Fruit fly (Drosophila melanogaster): Measurements from ENCODE around the gene CG13398.

CG13398 gene

dm6 chr2L:8424662-8425208, 9.7 kb upstream of the CG13398 start (continued):
- no peak for TF ChIP-seq sug (tag; optimal IDR thresholded peaks at IDR 0.05)
- no peak for TF ChIP-seq Dip2 (GFP tag; IDR thresholded peaks at IDR 0.05)
- no peak for TF ChIP-seq H15 (GFP tag; IDR thresholded peaks at IDR 0.05)
- peak; percentile 39 for TF ChIP-seq sd (tag; optimal IDR thresholded peaks at IDR 0.05)
- no peak for TF ChIP-seq nau (GFP tag; optimal IDR thresholded peaks at IDR 0.05)
- TF ChIP-seq so (GFP tag; IDR thresholded peaks at IDR 0.05) = no peak
- TF ChIP-seq CG3995 (GFP tag; optimal IDR thresholded peaks at IDR 0.05) = no peak
- TF ChIP-seq CG4617 (GFP tag; optimal IDR thresholded peaks at IDR 0.05; ENCODE audit: borderline replicate concordance) = no peak
- no peak for TF ChIP-seq CG9932 (GFP tag; IDR thresholded peaks at IDR 0.05)
- TF ChIP-seq gem (tag; optimal IDR thresholded peaks at IDR 0.05) = no peak
- no peak for TF ChIP-seq E2f2 (GFP tag; IDR thresholded peaks at IDR 0.05)
- no peak for TF ChIP-seq Sox100B (GFP tag; optimal IDR thresholded peaks at IDR 0.05)
- peak; percentile 78 for TF ChIP-seq ewg (GFP tag; optimal IDR thresholded peaks at IDR 0.05)
- TF ChIP-seq CG31224 (GFP tag; IDR thresholded peaks at IDR 0.05) = no peak
- no peak for TF ChIP-seq Tbp (GFP tag; optimal IDR thresholded peaks at IDR 0.05)
- TF ChIP-seq h (optimal IDR thresholded peaks at IDR 0.05) = no peak
- no peak for TF ChIP-seq H2.0 (GFP tag; IDR thresholded peaks at IDR 0.05)
- peak; percentile 55 for TF ChIP-seq nerfin-1 (tag; optimal IDR thresholded peaks at IDR 0.05)
- TF ChIP-seq lola (GFP tag; optimal IDR thresholded peaks at IDR 0.05) = no peak
- no peak for TF ChIP-seq CG9876 (GFP tag; optimal IDR thresholded peaks at IDR 0.05)
- no peak for TF ChIP-seq ind (GFP tag; optimal IDR thresholded peaks at IDR 0.05)
- TF ChIP-seq CG16779 (GFP tag; IDR thresholded peaks at IDR 0.05) = no peak
- 0 out of 4 replicates have a peak, but pooled peaks have one; percentile 13 for TF ChIP-seq chinmo (GFP tag; IDR thresholded peaks at IDR 0.05; ENCODE audit: partially characterized antibody)
- TF ChIP-seq CG9727 (GFP tag; optimal IDR thresholded peaks at IDR 0.05) = no peak
- TF ChIP-seq insv (GFP tag; optimal IDR thresholded peaks at IDR 0.05) = no peak
- no peak for TF ChIP-seq CG1792 (GFP tag; optimal IDR thresholded peaks at IDR 0.05)
- TF ChIP-seq vnd (GFP tag; IDR thresholded peaks at IDR 0.05; ENCODE audit: partially characterized antibody) = no peak
- no peak for TF ChIP-seq C15 (GFP tag; IDR thresholded peaks at IDR 0.05)
- no peak for TF ChIP-seq da (GFP tag; optimal IDR thresholded peaks at IDR 0.05)
- no peak for TF ChIP-seq dysf (GFP tag; IDR thresholded peaks at IDR 0.05)
- TF ChIP-seq Nf-YA (GFP tag; IDR thresholded peaks at IDR 0.05) = no peak
- TF ChIP-seq seq (GFP tag; IDR thresholded peaks at IDR 0.05) = peak; percentile 14; the same call in 1 of the 2 replicates
- no peak for TF ChIP-seq CG18764 (GFP tag; optimal IDR thresholded peaks at IDR 0.05)
- no peak for TF ChIP-seq jing (GFP tag; optimal IDR thresholded peaks at IDR 0.05)
- no peak for TF ChIP-seq phol (tag; optimal IDR thresholded peaks at IDR 0.05)
- TF ChIP-seq ap (GFP tag; IDR thresholded peaks at IDR 0.05) = 0 out of 2 replicates have a peak, but pooled peaks have one; percentile 11
- peak; percentile 71 to 73 for TF ChIP-seq Trl (optimal IDR thresholded peaks at IDR 0.05)
- TF ChIP-seq Trl (GFP tag; optimal IDR thresholded peaks at IDR 0.05) = no peak
- TF ChIP-seq crol (GFP tag; IDR thresholded peaks at IDR 0.05) = peak; percentile 56
- no peak for TF ChIP-seq luna (GFP tag; optimal IDR thresholded peaks at IDR 0.05)
- TF ChIP-seq CG7839 (tag; optimal IDR thresholded peaks at IDR 0.05) = no peak
- TF ChIP-seq CG4424 (GFP tag; optimal IDR thresholded peaks at IDR 0.05) = no peak
- TF ChIP-seq CG10147 (GFP tag; optimal IDR thresholded peaks at IDR 0.05) = no peak
- no peak for TF ChIP-seq dati (GFP tag; IDR thresholded peaks at IDR 0.05)
- no peak for TF ChIP-seq wdn (GFP tag; IDR thresholded peaks at IDR 0.05)
- TF ChIP-seq pzg (GFP tag; optimal IDR thresholded peaks at IDR 0.05) = no peak
- TF ChIP-seq CG12391 (tag; optimal IDR thresholded peaks at IDR 0.05) = no peak
- no peak for TF ChIP-seq CG6272 (GFP tag; IDR thresholded peaks at IDR 0.05)
- TF ChIP-seq CG10654 (GFP tag; optimal IDR thresholded peaks at IDR 0.05) = no peak
- TF ChIP-seq Ets65A (GFP tag) = no peak
- TF ChIP-seq Dad (GFP tag; optimal IDR thresholded peaks at IDR 0.05) = no peak
- TF ChIP-seq danr (GFP tag; IDR thresholded peaks at IDR 0.05) = no peak
- no peak for TF ChIP-seq maf-S (GFP tag; optimal IDR thresholded peaks at IDR 0.05)

Data from whole organism, embryonic.